Fruit fly (Drosophila melanogaster): ENCODE data around the gene Dus2.

DNA sequence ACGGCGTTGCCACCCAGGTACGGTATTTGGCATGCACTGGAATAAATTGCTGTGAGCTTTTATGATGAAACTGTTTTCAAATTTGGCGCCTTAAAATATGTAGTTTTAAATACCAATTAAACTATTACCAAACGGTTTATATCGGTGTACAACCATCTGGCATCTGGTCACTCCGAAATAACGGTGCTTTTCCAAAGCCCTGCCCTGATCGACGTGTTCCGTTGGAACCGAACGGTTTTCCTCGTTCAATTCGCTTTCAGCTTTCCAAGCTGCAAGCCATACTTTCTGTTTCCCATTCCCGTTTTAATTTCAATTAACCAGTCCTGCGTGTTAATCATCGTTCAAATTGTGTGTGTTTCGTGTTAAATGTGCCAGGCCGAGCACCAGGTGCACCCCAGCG, 44.8 kb upstream of the Dus2 start, which contains the start of gene yl:
- no peak for TF ChIP-seq CG8478 (optimal IDR thresholded peaks at IDR 0.05)
- no peak for TF ChIP-seq EcR (GFP tag; optimal IDR thresholded peaks at IDR 0.05)
- no peak for TF ChIP-seq Dll (optimal IDR thresholded peaks at IDR 0.05)
- no peak for TF ChIP-seq pan (optimal IDR thresholded peaks at IDR 0.05)

All from whole organism.